Worm (Caenorhabditis elegans): ENCODE results near the gene C46G7.1.
A peak's percentile ranks its signal among the peaks of the same experiment; 100 is the strongest.

ce11 chrIV:6048462-6048861 lies 30.7 kb downstream of the C46G7.1 start:
- TF ChIP-seq nhr-76 (tag; optimal IDR thresholded peaks at IDR 0.05) = no peak
- TF ChIP-seq ztf-11 (tag; optimal IDR thresholded peaks at IDR 0.05) = no peak
- no peak for TF ChIP-seq nhr-77 (tag; optimal IDR thresholded peaks at IDR 0.05)
- peak; percentile 45 for TF ChIP-seq pqm-1 (tag; optimal IDR thresholded peaks at IDR 0.05)
- TF ChIP-seq sup-37 (GFP tag; optimal IDR thresholded peaks at IDR 0.05) = no peak

Data from whole organism, L1 larva.